Fruit fly (Drosophila melanogaster): ENCODE results near the gene CG2129.

Gene CG2129

DNA sequence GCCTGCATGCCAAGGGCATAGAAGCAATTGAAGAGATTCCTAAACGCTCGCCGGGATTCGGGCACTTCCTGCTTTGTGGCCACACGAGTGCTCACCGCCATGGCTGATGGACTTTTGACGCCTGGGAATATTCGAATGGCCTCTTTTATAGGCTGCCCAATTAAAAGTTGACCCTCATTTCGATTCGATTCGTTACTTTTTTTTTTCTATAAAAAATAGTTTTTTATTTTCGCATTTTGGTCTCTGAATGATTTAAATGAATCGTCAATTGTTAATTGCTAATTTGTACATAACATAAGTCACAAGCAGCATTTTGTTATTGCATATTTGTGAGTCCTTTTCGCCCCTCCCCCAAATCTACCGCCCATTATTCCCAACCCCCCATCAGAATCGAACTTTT lies 20.0 kb downstream of the CG2129 start, which contains the start of gene Or7a:
TSS of gene Or7a (minus strand) at position 101 of the 400 bp plus-strand sequence.
- no peak for TF ChIP-seq tai (GFP tag; optimal IDR thresholded peaks at IDR 0.05)
- no peak for TF ChIP-seq Hr78 (GFP tag; optimal IDR thresholded peaks at IDR 0.05)
- no peak for TF ChIP-seq dl (GFP tag; optimal IDR thresholded peaks at IDR 0.05; ENCODE audit: insufficient read depth in 1 of 2, partially characterized antibody in 2 of 2)
- TF ChIP-seq Jra (GFP tag; optimal IDR thresholded peaks at IDR 0.05) = no peak
- TF ChIP-seq CG9705 (GFP tag; optimal IDR thresholded peaks at IDR 0.05) = no peak
- no peak for TF ChIP-seq N (GFP tag; optimal IDR thresholded peaks at IDR 0.05)
- no peak for TF ChIP-seq Dfd (GFP tag; optimal IDR thresholded peaks at IDR 0.05)
- TF ChIP-seq usp (GFP tag; optimal IDR thresholded peaks at IDR 0.05) = no peak

- no peak for TF ChIP-seq CrebA (GFP tag; optimal IDR thresholded peaks at IDR 0.05; ENCODE audit: borderline replicate concordance)
- TF ChIP-seq Vsx2 (GFP tag; optimal IDR thresholded peaks at IDR 0.05; ENCODE audit: partially characterized antibody) = no peak
- TF ChIP-seq psq (GFP tag; optimal IDR thresholded peaks at IDR 0.05) = no peak
- no peak for TF ChIP-seq ey (GFP tag; optimal IDR thresholded peaks at IDR 0.05)
- no peak for TF ChIP-seq dmrt93B (GFP tag; optimal IDR thresholded peaks at IDR 0.05)
- TF ChIP-seq Dif (GFP tag; optimal IDR thresholded peaks at IDR 0.05; ENCODE audit: partially characterized antibody) = no peak
- no peak for TF ChIP-seq Abd-B (GFP tag; optimal IDR thresholded peaks at IDR 0.05)
- no peak for TF ChIP-seq OdsH (GFP tag; optimal IDR thresholded peaks at IDR 0.05)
- no peak for TF ChIP-seq GATAd (GFP tag; optimal IDR thresholded peaks at IDR 0.05)
- TF ChIP-seq jim (GFP tag; optimal IDR thresholded peaks at IDR 0.05) = no peak
Observed at dm6 chrX:8170166-8170565, 24.5 kb downstream of the CG2129 start, which contains the start of gene CG2278. Gene CG2278 (minus strand): TSS chrX:8170266.

- no peak for TF ChIP-seq fru (GFP tag; optimal IDR thresholded peaks at IDR 0.05)
- peak; percentile 75 for TF ChIP-seq psq (GFP tag; optimal IDR thresholded peaks at IDR 0.05)
Observed at dm6 chrX:8176291-8177029, 30.8 kb downstream of the CG2129 start.

DNA sequence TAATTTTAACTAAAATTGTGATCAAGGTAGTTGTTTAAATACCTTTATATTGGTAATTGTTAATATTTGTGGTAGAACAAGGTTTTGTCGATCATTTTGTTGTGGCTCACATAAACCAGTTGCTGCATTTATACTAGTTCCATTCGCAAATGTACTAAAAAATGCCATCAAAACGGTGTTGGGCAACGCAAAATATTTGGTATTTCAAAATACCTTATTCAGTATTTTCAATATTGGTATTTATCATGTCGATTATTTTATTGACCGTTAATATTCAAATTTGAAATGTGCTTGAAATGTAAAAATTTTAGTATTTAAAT lies 31.4 kb downstream of the CG2129 start, which contains the start of gene slpr:
TSS of gene slpr (minus strand) at position 156 of the 320 bp plus-strand sequence.
- TF ChIP-seq Jra (GFP tag; optimal IDR thresholded peaks at IDR 0.05) (no peak), foxo (GFP tag; optimal IDR thresholded peaks at IDR 0.05) (no peak), pan (optimal IDR thresholded peaks at IDR 0.05) (no peak), brk (GFP tag; optimal IDR thresholded peaks at IDR 0.05) (no peak), usp (GFP tag; optimal IDR thresholded peaks at IDR 0.05) (no peak), GATAd (GFP tag; optimal IDR thresholded peaks at IDR 0.05) (no peak), Dfd (GFP tag; optimal IDR thresholded peaks at IDR 0.05) (no peak), Myc (optimal IDR thresholded peaks at IDR 0.05) (no peak)

- TF ChIP-seq Hnf4 (GFP tag; optimal IDR thresholded peaks at IDR 0.05) = no peak
- no peak for TF ChIP-seq Sp1 (GFP tag; optimal IDR thresholded peaks at IDR 0.05)
- no peak for TF ChIP-seq ey (GFP tag; optimal IDR thresholded peaks at IDR 0.05)
- TF ChIP-seq Mio (GFP tag; optimal IDR thresholded peaks at IDR 0.05) = no peak
- TF ChIP-seq usp (GFP tag; optimal IDR thresholded peaks at IDR 0.05) = no peak
- no peak for TF ChIP-seq GATAd (GFP tag; optimal IDR thresholded peaks at IDR 0.05)
- TF ChIP-seq CG32264 (GFP tag; optimal IDR thresholded peaks at IDR 0.05) = no peak
- TF ChIP-seq br (GFP tag; optimal IDR thresholded peaks at IDR 0.05) = no peak
- TF ChIP-seq fru (GFP tag; optimal IDR thresholded peaks at IDR 0.05) = no peak
- TF ChIP-seq lola (GFP tag; optimal IDR thresholded peaks at IDR 0.05) = no peak
- TF ChIP-seq rgr (GFP tag; optimal IDR thresholded peaks at IDR 0.05) = no peak
Observed at dm6 chrX:8177742-8178141, 32.1 kb downstream of the CG2129 start.
